Fruit fly (Drosophila melanogaster): ENCODE results near the gene CG9459.

Gene CG9459

dm6 chr3R:9767620-9768592, 50.3 kb downstream of the CG9459 start, which contains the start of gene Naa80 (continued):
- TF ChIP-seq Adf1 (GFP tag; IDR thresholded peaks at IDR 0.05) (peak; percentile 67), CG13624 (GFP tag; optimal IDR thresholded peaks at IDR 0.05) (peak; percentile 88), Sox102F (GFP tag; optimal IDR thresholded peaks at IDR 0.05) (no peak), Neu2 (GFP tag; optimal IDR thresholded peaks at IDR 0.05; ENCODE audit: borderline replicate concordance) (no peak), B-H2 (GFP tag; optimal IDR thresholded peaks at IDR 0.05) (peak; percentile 84), CG8290 (GFP tag; optimal IDR thresholded peaks at IDR 0.05) (peak; percentile 40), CG8290 (tag; optimal IDR thresholded peaks at IDR 0.05) (peak in 1 of 2 experiments; percentile 90), ind (GFP tag; optimal IDR thresholded peaks at IDR 0.05) (peak; percentile 72), Oli (tag; optimal IDR thresholded peaks at IDR 0.05) (no peak), CG16813 (GFP tag; IDR thresholded peaks at IDR 0.05; ENCODE audit: partially characterized antibody) (peak; percentile 46; the same call in 1 of the 3 replicates), CG10979 (tag; optimal IDR thresholded peaks at IDR 0.05) (peak; percentile 21), pb (GFP tag; optimal IDR thresholded peaks at IDR 0.05) (peak; percentile 48), CG34422 (GFP tag; IDR thresholded peaks at IDR 0.05) (peak; percentile 80), CG12299 (tag; optimal IDR thresholded peaks at IDR 0.05) (peak; percentile 31), Dad (GFP tag; optimal IDR thresholded peaks at IDR 0.05) (peak; percentile 69), CG8944 (GFP tag; optimal IDR thresholded peaks at IDR 0.05) (peak; percentile 77), CG10462 (GFP tag; optimal IDR thresholded peaks at IDR 0.05) (no peak), psq (GFP tag; optimal IDR thresholded peaks at IDR 0.05) (no peak), CG14965 (GFP tag; optimal IDR thresholded peaks at IDR 0.05; ENCODE audit: borderline replicate concordance) (peak; percentile 13), CG10431 (GFP tag; optimal IDR thresholded peaks at IDR 0.05) (peak; percentile 20), CG18476 (GFP tag; optimal IDR thresholded peaks at IDR 0.05) (peak; percentile 43), CG10654 (GFP tag; optimal IDR thresholded peaks at IDR 0.05) (peak; percentile 51), CG17186 (GFP tag; optimal IDR thresholded peaks at IDR 0.05) (peak; percentile 64), D19A (tag; optimal IDR thresholded peaks at IDR 0.05) (peak; percentile 25), lab (GFP tag; optimal IDR thresholded peaks at IDR 0.05) (peak; percentile 83), Dip2 (GFP tag; IDR thresholded peaks at IDR 0.05) (no peak), CG4360 (GFP tag; IDR thresholded peaks at IDR 0.05) (0 out of 2 replicates have a peak, but pooled peaks have one; percentile 11), CG14710 (tag; optimal IDR thresholded peaks at IDR 0.05) (peak; percentile 43), ems (GFP tag; optimal IDR thresholded peaks at IDR 0.05) (peak; percentile 75), gsb-n (tag; optimal IDR thresholded peaks at IDR 0.05) (no peak), dpn (GFP tag; optimal IDR thresholded peaks at IDR 0.05) (peak; percentile 77), CG14014 (GFP tag; IDR thresholded peaks at IDR 0.05) (peak; percentile 60; the same call in 1 of the 2 replicates), CG15514 (GFP tag; optimal IDR thresholded peaks at IDR 0.05) (peak; percentile 83), CG2678 (tag; optimal IDR thresholded peaks at IDR 0.05) (no peak), gcm (GFP tag; optimal IDR thresholded peaks at IDR 0.05) (no peak), CG7839 (tag; optimal IDR thresholded peaks at IDR 0.05) (peak; percentile 54), her (GFP tag; optimal IDR thresholded peaks at IDR 0.05) (peak; percentile 84), ab (GFP tag; optimal IDR thresholded peaks at IDR 0.05) (no peak), CG33557 (GFP tag; optimal IDR thresholded peaks at IDR 0.05) (no peak), Dip3 (GFP tag; optimal IDR thresholded peaks at IDR 0.05) (peak; percentile 83), CG11456 (GFP tag; IDR thresholded peaks at IDR 0.05) (peak; percentile 80), peb (GFP tag; IDR thresholded peaks at IDR 0.05) (no peak), sisA (GFP tag; IDR thresholded peaks at IDR 0.05) (peak; percentile 60), tgo (GFP tag; IDR thresholded peaks at IDR 0.05) (peak; percentile 18; the same call in 1 of the 3 replicates), CG12744 (GFP tag; optimal IDR thresholded peaks at IDR 0.05) (peak; percentile 19), CG12236 (GFP tag; optimal IDR thresholded peaks at IDR 0.05) (no peak), CG4424 (GFP tag; optimal IDR thresholded peaks at IDR 0.05) (peak; percentile 47), CG11560 (tag; IDR thresholded peaks at IDR 0.05) (no peak)

Measured in whole organism, embryonic.